Fruit fly (Drosophila melanogaster) whole organism, pupa: ENCODE data around the gene Cul2.

Experiments used
- CG12605 ChIP-seq: fragments of 200-800 bp; sonication (Bioruptor generic); IDR thresholded peaks from 2 replicates; pipeline ENCODE4 v1.3.6; 2022; ENCODE audit warnings: missing biosample characterization, missing genetic modification characterization
- CG13204 ChIP-seq: fragments of 200-800 bp; sonication (Bioruptor generic); optimal IDR thresholded peaks from 2 replicates; lab custom pipeline; 2018; ENCODE audit warnings: missing biosample characterization, mild to moderate bottlenecking, missing genetic modification characterization, moderate library complexity
- CG15710 ChIP-seq: fragments of 200-800 bp; sonication (Bioruptor generic); optimal IDR thresholded peaks from 2 replicates; lab custom pipeline; 2018; ENCODE audit warnings: missing biosample characterization, mild to moderate bottlenecking, missing genetic modification characterization, moderate library complexity
- CG17806 ChIP-seq: fragments of 200-800 bp; sonication (Bioruptor generic); optimal IDR thresholded peaks from 2 replicates; lab custom pipeline; 2018; ENCODE audit warnings: missing biosample characterization, mild to moderate bottlenecking, missing genetic modification characterization, moderate library complexity
- CG32121 ChIP-seq: fragments of 200-800 bp; sonication (Bioruptor generic); IDR thresholded peaks from 2 replicates; pipeline ENCODE4 v1.3.6; 2022; ENCODE audit warnings: missing biosample characterization, missing genetic modification characterization
- CG34367 ChIP-seq: fragments of 200-800 bp; sonication (Bioruptor generic); optimal IDR thresholded peaks from 2 replicates; lab custom pipeline; 2018; ENCODE audit warnings: missing biosample characterization, mild to moderate bottlenecking, missing genetic modification characterization
- CG8159 ChIP-seq: fragments of 200-800 bp; sonication (Bioruptor generic); optimal IDR thresholded peaks from 3 replicates; lab custom pipeline; 2018; ENCODE audit warnings: missing biosample characterization, mild to moderate bottlenecking, missing genetic modification characterization, moderate library complexity
- CG9948 ChIP-seq: fragments of 200-800 bp; sonication (Bioruptor generic); optimal IDR thresholded peaks from 2 replicates; lab custom pipeline; 2018; ENCODE audit warnings: missing biosample characterization, mild to moderate bottlenecking, missing genetic modification characterization, moderate library complexity
- D1 ChIP-seq: fragments of 200-800 bp; sonication (Bioruptor generic); optimal IDR thresholded peaks from 2 replicates; lab custom pipeline; 2018; ENCODE audit warnings: missing biosample characterization, mild to moderate bottlenecking, missing genetic modification characterization, moderate library complexity
- EcR ChIP-seq: fragments of 200-800 bp; sonication (Bioruptor generic); optimal IDR thresholded peaks from 3 replicates; lab custom pipeline; 2019; ENCODE audit warnings: missing biosample characterization, missing genetic modification characterization, mild to moderate bottlenecking, moderate library complexity, missing genetic modification reagents
- Ets98B ChIP-seq: fragments of 200-800 bp; sonication (Bioruptor generic); IDR thresholded peaks from 2 replicates; pipeline ENCODE4 v1.3.6; 2022; ENCODE audit warnings: missing biosample characterization, missing genetic modification characterization
- Pif1B ChIP-seq: fragments of 200-800 bp; sonication (Bioruptor generic); optimal IDR thresholded peaks from 3 replicates; lab custom pipeline; 2016; ENCODE audit warnings: missing biosample characterization, missing genetic modification characterization
- gl ChIP-seq: fragments of 200-800 bp; sonication (Bioruptor generic); optimal IDR thresholded peaks from 2 replicates; lab custom pipeline; 2018; ENCODE audit warnings: missing biosample characterization, mild to moderate bottlenecking, missing genetic modification characterization

DNA sequence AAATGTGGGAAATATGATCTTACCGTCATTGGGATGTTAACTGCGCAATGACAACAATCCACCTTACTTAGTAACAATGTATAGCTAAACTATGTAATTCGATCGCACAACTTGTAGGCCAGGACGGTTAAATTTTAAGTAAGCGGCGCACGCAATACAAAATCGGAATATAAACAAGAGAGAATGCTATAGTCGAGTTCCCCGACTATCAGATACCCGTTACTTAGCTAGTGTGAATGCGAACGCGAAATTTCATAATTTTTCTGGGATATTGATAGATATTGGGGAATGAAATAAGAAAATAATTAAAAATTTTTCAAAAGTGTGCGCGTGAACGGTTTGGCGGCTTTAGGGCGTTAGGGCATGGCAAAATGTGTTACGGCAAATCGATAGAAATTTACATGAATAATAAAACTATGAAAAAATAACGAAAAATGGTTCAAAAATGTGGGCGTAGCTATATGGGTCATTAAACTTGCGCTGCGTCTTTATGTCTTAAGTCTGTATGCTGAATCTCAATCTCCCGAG lies 36.4 kb upstream of the Cul2 start:
- TF ChIP-seq CG8159 (tag; lab: Kevin White, UChicago): no peak
- no peak for TF ChIP-seq CG32121
- TF ChIP-seq Ets98B (GFP tag; lab: Robert Waterston, UW): no peak
- TF ChIP-seq D1: no peak
- no peak for TF ChIP-seq Pif1B
- TF ChIP-seq CG12605: no peak
- no peak for TF ChIP-seq EcR (GFP tag; lab: Kevin White, UChicago)
- TF ChIP-seq CG13204 (GFP tag; lab: Kevin White, UChicago): no peak
- TF ChIP-seq CG34367 (tag; lab: Kevin White, UChicago): no peak
- no peak for TF ChIP-seq CG9948 (tag; lab: Kevin White, UChicago)
- TF ChIP-seq CG15710: no peak
- no peak for TF ChIP-seq gl (tag; lab: Kevin White, UChicago)
- no peak for TF ChIP-seq CG17806 (tag; lab: Kevin White, UChicago)
